Worm (Caenorhabditis elegans) whole organism, L1 larva: ENCODE measurements around the gene ZC443.3.

ENCODE experiments used
- C16A3.4 ChIP-seq: fragments of 150-350 bp; optimal IDR thresholded peaks from 2 replicates; lab custom pipeline; 2014; ENCODE audit warnings: missing biosample characterization, missing genetic modification characterization
- aha-1 ChIP-seq: fragments of 150-350 bp; optimal IDR thresholded peaks from 2 replicates; lab custom pipeline; 2014; ENCODE audit warnings: missing biosample characterization, missing genetic modification characterization
- alr-1 ChIP-seq: fragments of 200-800 bp; sonication (Bioruptor generic); optimal IDR thresholded peaks from 2 replicates; lab custom pipeline; 2018; ENCODE audit warnings: borderline replicate concordance, mild to moderate bottlenecking, missing genetic modification characterization, missing compliant biosample characterization
- blmp-1 ChIP-seq: fragments of 150-350 bp; optimal IDR thresholded peaks from 2 replicates; lab custom pipeline; 2014; ENCODE audit warnings: missing biosample characterization, missing genetic modification characterization
- ceh-8 ChIP-seq: fragments of 200-800 bp; sonication (Bioruptor generic); optimal IDR thresholded peaks from 2 replicates; lab custom pipeline; 2018; ENCODE audit warnings: mild to moderate bottlenecking, missing genetic modification characterization, moderate library complexity, missing compliant biosample characterization
- ces-1 ChIP-seq: fragments of 150-350 bp; optimal IDR thresholded peaks from 2 replicates; lab custom pipeline; 2014; ENCODE audit warnings: missing biosample characterization, missing genetic modification reagents, missing genetic modification characterization
- elt-2 ChIP-seq: sonication (generic microtip); optimal IDR thresholded peaks from 2 replicates; lab custom pipeline; 2016; ENCODE audit warnings: missing genetic modification characterization, mild to moderate bottlenecking, inconsistent platforms, missing compliant biosample characterization, missing genetic modification reagents
- elt-3 ChIP-seq, 6 experiments: fragments of 150-350 bp in 1 of 6; sonication (generic microtip); optimal IDR thresholded peaks; 2 replicates each; lab custom pipeline; 2017 to 2018; ENCODE audit warnings: missing biosample characterization in 6 of 6, missing genetic modification characterization in 6 of 6, inconsistent platforms in 1 of 6
- fkh-4 ChIP-seq: sonication (generic microtip); optimal IDR thresholded peaks from 2 replicates; lab custom pipeline; 2016; ENCODE audit warnings: missing compliant biosample characterization, missing genetic modification characterization, borderline replicate concordance
- fos-1 ChIP-seq: fragments of 150-350 bp; optimal IDR thresholded peaks from 2 replicates; lab custom pipeline; 2014; ENCODE audit warnings: missing biosample characterization, missing genetic modification characterization
- grh-1 ChIP-seq: fragments of 200-800 bp; sonication (Bioruptor generic); IDR thresholded peaks from 2 replicates; pipeline ENCODE4 v1.3.6; 2022; ENCODE audit warnings: missing genetic modification reagents, missing genetic modification characterization, missing compliant biosample characterization
- hlh-4 ChIP-seq: sonication (generic microtip); optimal IDR thresholded peaks from 2 replicates; lab custom pipeline; 2016; ENCODE audit warnings: mild to moderate bottlenecking, missing genetic modification characterization, missing compliant biosample characterization
- isw-1 ChIP-seq: fragments of 200-800 bp; sonication (Bioruptor generic); IDR thresholded peaks from 2 replicates; pipeline ENCODE4 v1.3.6; 2022; ENCODE audit warnings: missing genetic modification characterization, missing compliant biosample characterization
- lin-13 ChIP-seq: fragments of 150-350 bp; optimal IDR thresholded peaks from 2 replicates; lab custom pipeline; 2014; ENCODE audit warnings: missing biosample characterization, missing genetic modification reagents, missing genetic modification characterization
- lin-15B ChIP-seq: fragments of 150-350 bp; sonication (generic microtip); optimal IDR thresholded peaks from 3 replicates; lab custom pipeline; 2014; ENCODE audit warnings: missing biosample characterization, missing genetic modification characterization
- lin-35 ChIP-seq, 2 experiments: fragments of 150-350 bp; optimal IDR thresholded peaks; 2 replicates each; lab custom pipeline; 2014; ENCODE audit warnings: missing biosample characterization in 2 of 2, missing genetic modification characterization in 2 of 2, missing genetic modification reagents in 2 of 2
- lir-3 ChIP-seq: sonication (generic microtip); optimal IDR thresholded peaks from 2 replicates; lab custom pipeline; 2016; ENCODE audit warnings: mild to moderate bottlenecking, missing genetic modification characterization, moderate library complexity, missing compliant biosample characterization; ENCODE audit not compliant: poor library complexity
- mab-9 ChIP-seq: fragments of 200-800 bp; sonication (Bioruptor generic); IDR thresholded peaks from 2 replicates; pipeline ENCODE4 v1.3.6; 2022; ENCODE audit warnings: missing genetic modification reagents, missing genetic modification characterization, missing compliant biosample characterization
- nhr-12 ChIP-seq: sonication (generic microtip); optimal IDR thresholded peaks from 2 replicates; lab custom pipeline; 2017; ENCODE audit warnings: missing biosample characterization, missing genetic modification characterization
- nhr-19 ChIP-seq: fragments of 200-800 bp; sonication (Bioruptor generic); conservative IDR thresholded peaks from 2 replicates; pipeline ENCODE4 v1.3.6; 2022; ENCODE audit warnings: missing genetic modification characterization, missing compliant biosample characterization
- nhr-20 ChIP-seq: sonication (generic microtip); optimal IDR thresholded peaks from 2 replicates; lab custom pipeline; 2016; ENCODE audit warnings: mild to moderate bottlenecking, missing genetic modification characterization, missing compliant biosample characterization
- nhr-71 ChIP-seq: sonication (generic microtip); optimal IDR thresholded peaks from 2 replicates; lab custom pipeline; 2016; ENCODE audit warnings: mild to moderate bottlenecking, missing genetic modification characterization, moderate library complexity, missing compliant biosample characterization
- nhr-84 ChIP-seq: sonication (generic microtip); optimal IDR thresholded peaks from 2 replicates; lab custom pipeline; 2017; ENCODE audit warnings: missing biosample characterization, missing genetic modification characterization
- pqm-1 ChIP-seq: sonication (generic microtip); optimal IDR thresholded peaks from 3 replicates; lab custom pipeline; 2017; ENCODE audit warnings: missing biosample characterization, missing genetic modification characterization
- rnt-1 ChIP-seq: sonication (generic microtip); optimal IDR thresholded peaks from 2 replicates; lab custom pipeline; 2016; ENCODE audit warnings: mild to moderate bottlenecking, missing genetic modification characterization, moderate library complexity, missing compliant biosample characterization
- sox-4 ChIP-seq: sonication (generic microtip); optimal IDR thresholded peaks from 2 replicates; lab custom pipeline; 2016; ENCODE audit warnings: missing genetic modification characterization, missing compliant biosample characterization
- unc-30 ChIP-seq: sonication (generic microtip); optimal IDR thresholded peaks from 2 replicates; lab custom pipeline; 2017; ENCODE audit warnings: missing biosample characterization, missing genetic modification characterization
- unc-62 ChIP-seq: fragments of 150-350 bp; optimal IDR thresholded peaks from 2 replicates; lab custom pipeline; 2014; ENCODE audit warnings: missing biosample characterization, missing genetic modification reagents, missing genetic modification characterization
- unc-98 ChIP-seq: fragments of 200-800 bp; sonication (Bioruptor generic); IDR thresholded peaks from 2 replicates; pipeline ENCODE4 v1.3.6; 2022; ENCODE audit warnings: missing genetic modification characterization, missing compliant biosample characterization
- xbp-1 ChIP-seq: sonication (generic microtip); optimal IDR thresholded peaks from 2 replicates; lab custom pipeline; 2016; ENCODE audit warnings: missing genetic modification characterization, missing compliant biosample characterization

Gene ZC443.3

ce11 chrV:12795927-12796326 is 18.0 kb downstream of the ZC443.3 start:
- TF ChIP-seq nhr-20 (tag; lab: Kevin White, UChicago): peak; percentile 5
- peak in 1 of 6 experiments; percentile 4 for TF ChIP-seq elt-3 (tag; optimal IDR thresholded peaks at IDR 0.05; lab: Kevin White, UChicago)
- TF ChIP-seq mab-9: no peak
- TF ChIP-seq elt-2 (tag; lab: Kevin White, UChicago): peak; percentile 54

DNA sequence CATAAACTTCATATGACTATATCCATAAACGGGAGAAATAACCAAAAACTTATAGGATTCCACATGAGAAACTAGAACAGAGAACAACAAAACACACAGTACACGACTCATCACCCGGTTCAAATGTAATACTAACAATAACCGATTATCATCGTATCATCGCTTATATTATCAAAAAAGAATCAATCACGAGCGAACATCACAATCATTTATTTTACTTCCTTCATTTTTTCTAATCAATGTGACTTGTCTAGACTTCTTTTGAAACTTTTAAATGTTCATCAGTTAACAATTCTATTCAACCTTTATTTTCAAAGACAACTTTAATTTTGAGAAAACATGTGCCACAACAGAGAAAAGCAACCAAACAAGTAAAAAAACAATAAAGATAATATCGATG is 18.7 kb downstream of the ZC443.3 start, which contains the start of gene ugt-4:
ugt-4 (minus strand) TSS at position 141 of the 400 bp plus-strand sequence.
- TF ChIP-seq elt-2 (tag; lab: Kevin White, UChicago) (peak; percentile 50), lin-13 (GFP tag; lab: Kevin White, UChicago) (no peak), lir-3 (tag; lab: Kevin White, UChicago) (no peak), lin-35 (GFP tag; optimal IDR thresholded peaks at IDR 0.05; lab: Kevin White, UChicago) (peak in 1 of 2 experiments; percentile 36), rnt-1 (tag; lab: Kevin White, UChicago) (no peak), sox-4 (tag; lab: Kevin White, UChicago) (no peak), nhr-71 (peak; percentile 10), hlh-4 (tag; lab: Kevin White, UChicago) (no peak), isw-1 (GFP tag; lab: Robert Waterston, UW) (no peak), elt-3 (tag; optimal IDR thresholded peaks at IDR 0.05; lab: Kevin White, UChicago) (peak in 1 of 6 experiments; percentile 47)

DNA sequence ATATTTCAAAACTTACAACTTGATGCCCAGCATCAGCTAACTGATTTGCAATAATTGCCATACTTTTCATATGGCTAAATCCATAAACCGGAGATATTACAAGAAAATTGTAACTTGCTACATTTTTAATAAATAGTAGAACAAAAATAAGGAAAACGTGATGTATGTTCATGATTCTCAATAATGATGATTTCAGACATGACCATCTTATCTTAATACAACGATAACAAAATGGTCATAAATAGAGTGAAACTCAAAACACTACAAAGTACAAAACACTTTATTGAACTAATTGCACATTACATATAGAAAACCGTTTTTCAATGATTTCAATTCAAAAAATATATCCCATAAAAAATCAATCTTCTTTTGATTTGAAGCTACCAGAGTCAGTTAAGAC is 21.2 kb downstream of the ZC443.3 start, which contains the start of gene ugt-5:
ugt-5 (minus strand) TSS at position 214 of the 400 bp plus-strand sequence.
- TF ChIP-seq C16A3.4 (tag; lab: Kevin White, UChicago): no peak
- no peak for TF ChIP-seq unc-30
- TF ChIP-seq lin-35 (GFP tag; optimal IDR thresholded peaks at IDR 0.05; lab: Kevin White, UChicago): peak in 1 of 2 experiments; percentile 37
- TF ChIP-seq nhr-84 (tag; lab: Kevin White, UChicago): no peak
- peak; percentile 48 for TF ChIP-seq elt-2 (tag; lab: Kevin White, UChicago)
- TF ChIP-seq aha-1 (tag; lab: Kevin White, UChicago): no peak

DNA sequence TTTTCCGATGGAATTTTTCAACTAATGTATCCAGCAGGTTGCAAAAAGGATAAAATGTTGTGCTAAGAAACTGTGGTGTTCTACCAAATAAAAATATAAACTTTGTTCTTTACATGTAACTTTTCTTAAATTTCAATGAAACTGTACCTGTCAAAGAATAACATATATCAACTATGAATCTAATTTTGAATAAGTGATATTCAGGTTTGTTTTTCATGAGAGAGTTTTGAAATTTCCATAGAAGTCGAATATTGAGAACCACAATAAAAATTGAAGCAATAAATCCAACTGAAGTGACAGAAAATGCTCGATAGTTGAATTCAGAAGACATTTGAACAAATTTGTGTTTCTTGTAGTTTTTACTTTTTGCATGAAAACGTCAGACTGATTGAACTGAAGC is 23.7 kb downstream of the ZC443.3 start, which contains the start of gene srbc-43:
srbc-43 (minus strand) TSS at position 331 of the 400 bp plus-strand sequence.
- TF ChIP-seq elt-2 (tag; lab: Kevin White, UChicago) (peak; percentile 7), fos-1 (tag; lab: Kevin White, UChicago) (no peak)

ce11 chrV:12788451-12788850 is 25.5 kb downstream of the ZC443.3 start, which contains the start of gene srbc-44:
Gene srbc-44, minus strand, starts transcription at chrV:12788551.
- TF ChIP-seq alr-1 (tag; lab: Kevin White, UChicago): no peak
- no peak for TF ChIP-seq grh-1 (GFP tag; lab: Robert Waterston, UW)
- TF ChIP-seq unc-98: no peak
- no peak for TF ChIP-seq lin-15B (tag; lab: Kevin White, UChicago)
- no peak for TF ChIP-seq ces-1
- TF ChIP-seq xbp-1: no peak
- no peak for TF ChIP-seq fos-1 (tag; lab: Kevin White, UChicago)
- no peak for TF ChIP-seq aha-1 (tag; lab: Kevin White, UChicago)
- TF ChIP-seq nhr-20 (tag; lab: Kevin White, UChicago): no peak
- no peak for TF ChIP-seq ceh-8
- no peak for TF ChIP-seq pqm-1 (tag; lab: Kevin White, UChicago)
- TF ChIP-seq sox-4 (tag; lab: Kevin White, UChicago): no peak
- TF ChIP-seq fkh-4 (tag; lab: Kevin White, UChicago): no peak
- TF ChIP-seq nhr-19 (GFP tag; lab: Robert Waterston, UW): no peak

ce11 chrV:12787026-12787425 is 26.9 kb downstream of the ZC443.3 start, which contains the start of gene fkb-4:
Gene fkb-4, minus strand, starts transcription at chrV:12787126.
- no peak for TF ChIP-seq unc-62 (GFP tag; lab: Kevin White, UChicago)
- TF ChIP-seq blmp-1 (tag; lab: Kevin White, UChicago): peak; percentile 35
- no peak for TF ChIP-seq nhr-12 (tag; lab: Kevin White, UChicago)
